Worm (Caenorhabditis elegans) whole organism, L4/young adult: Measurements from ENCODE around the gene C44C10.11.

ENCODE experiments used
- W03F9.2 ChIP-seq: fragments of 150-350 bp; optimal IDR thresholded peaks from 2 replicates; lab custom pipeline; 2014; ENCODE audit warnings: missing biosample characterization, missing genetic modification characterization
- dao-5 ChIP-seq: sonication (generic microtip); optimal IDR thresholded peaks from 2 replicates; lab custom pipeline; 2016; ENCODE audit warnings: missing genotype, missing genetic modification characterization, moderate library complexity, missing compliant biosample characterization
- him-1 ChIP-seq: sonication (generic microtip); optimal IDR thresholded peaks from 2 replicates; lab custom pipeline; 2016; ENCODE audit warnings: missing genotype, missing genetic modification reagents, missing genetic modification characterization, missing compliant biosample characterization

- TF ChIP-seq W03F9.2 (tag; lab: Kevin White, UChicago), result no peak
- no peak for TF ChIP-seq him-1 (tag; lab: Kevin White, UChicago)
- no peak for TF ChIP-seq dao-5 (tag; lab: Kevin White, UChicago)
Observed at ce11 chrX:11662557-11662956, 47.6 kb downstream of the C44C10.11 start.
